Worm (Caenorhabditis elegans) whole organism, L1 larva: ENCODE results near the gene F31D5.7.
A peak's percentile ranks its signal among the peaks of the same experiment; 100 is the strongest.

ENCODE experiments used
- C04F5.9 ChIP-seq: sonication (generic microtip); optimal IDR thresholded peaks from 2 replicates; lab custom pipeline; 2016; ENCODE audit warnings: missing genetic modification characterization, missing compliant biosample characterization
- C34B4.2 ChIP-seq: sonication (generic microtip); optimal IDR thresholded peaks from 2 replicates; lab custom pipeline; 2017; ENCODE audit warnings: mild to moderate bottlenecking, missing genetic modification characterization, missing compliant biosample characterization
- aly-2 ChIP-seq: fragments of 150-350 bp; optimal IDR thresholded peaks from 2 replicates; lab custom pipeline; 2014; ENCODE audit warnings: missing biosample characterization, missing genetic modification characterization
- ceh-82 ChIP-seq, 3 experiments: fragments of 150-350 bp in 1 of 3; sonication (generic microtip) in 2 of 3; optimal IDR thresholded peaks; 2 replicates each; lab custom pipeline; 2014 to 2017; ENCODE audit warnings: missing biosample characterization in 3 of 3, missing genetic modification characterization in 3 of 3
- ceh-88 ChIP-seq: fragments of 200-800 bp; sonication (Bioruptor generic); IDR thresholded peaks from 2 replicates; pipeline ENCODE4 v1.3.6; 2022; ENCODE audit warnings: missing genetic modification characterization, missing compliant biosample characterization
- ceh-90 ChIP-seq: sonication (generic microtip); optimal IDR thresholded peaks from 2 replicates; lab custom pipeline; 2016; ENCODE audit warnings: missing genetic modification characterization, missing compliant biosample characterization
- dpl-1 ChIP-seq, 3 experiments: fragments of 150-350 bp in 2 of 3; sonication (generic microtip) in 1 of 3; optimal IDR thresholded peaks; 2 replicates each; lab custom pipeline; 2014 to 2017; ENCODE audit warnings: missing biosample characterization in 3 of 3, missing genetic modification characterization in 3 of 3, missing genetic modification reagents in 3 of 3
- dsc-1 ChIP-seq: sonication (generic microtip); optimal IDR thresholded peaks from 2 replicates; lab custom pipeline; 2016; ENCODE audit warnings: mild to moderate bottlenecking, missing genetic modification characterization, missing compliant biosample characterization
- efl-1 ChIP-seq, 4 experiments: fragments of 150-350 bp; optimal IDR thresholded peaks in 3 of 4; peaks in 1 of 4; 1 replicate in 1 of 4; 2 replicates in 3 of 4; lab custom pipeline; 2014; ENCODE audit warnings: missing biosample characterization in 2 of 4, missing genetic modification characterization in 2 of 4, missing genetic modification reagents in 2 of 4
- elt-2 ChIP-seq: sonication (generic microtip); optimal IDR thresholded peaks from 2 replicates; lab custom pipeline; 2016; ENCODE audit warnings: missing genetic modification characterization, mild to moderate bottlenecking, inconsistent platforms, missing compliant biosample characterization, missing genetic modification reagents
- fkh-10 ChIP-seq: sonication (generic microtip); optimal IDR thresholded peaks from 2 replicates; lab custom pipeline; 2017; ENCODE audit warnings: missing biosample characterization, missing genetic modification reagents, missing genetic modification characterization
- fos-1 ChIP-seq: fragments of 150-350 bp; optimal IDR thresholded peaks from 2 replicates; lab custom pipeline; 2014; ENCODE audit warnings: missing biosample characterization, missing genetic modification characterization
- grh-1 ChIP-seq: fragments of 200-800 bp; sonication (Bioruptor generic); IDR thresholded peaks from 2 replicates; pipeline ENCODE4 v1.3.6; 2022; ENCODE audit warnings: missing genetic modification reagents, missing genetic modification characterization, missing compliant biosample characterization
- hlh-17 ChIP-seq: fragments of 200-800 bp; sonication (Bioruptor generic); optimal IDR thresholded peaks from 2 replicates; lab custom pipeline; 2018; ENCODE audit warnings: missing genetic modification characterization, mild to moderate bottlenecking, missing compliant biosample characterization, moderate library complexity, borderline replicate concordance
- hpl-2 ChIP-seq: fragments of 150-350 bp; optimal IDR thresholded peaks from 2 replicates; lab custom pipeline; 2014; ENCODE audit warnings: missing biosample characterization, missing genetic modification reagents, missing genetic modification characterization
- irx-1 ChIP-seq: sonication (generic microtip); optimal IDR thresholded peaks from 2 replicates; lab custom pipeline; 2016; ENCODE audit warnings: missing genetic modification characterization, missing compliant biosample characterization
- isw-1 ChIP-seq: fragments of 200-800 bp; sonication (Bioruptor generic); IDR thresholded peaks from 2 replicates; pipeline ENCODE4 v1.3.6; 2022; ENCODE audit warnings: missing genetic modification characterization, missing compliant biosample characterization
- jun-1 ChIP-seq: fragments of 150-350 bp; optimal IDR thresholded peaks from 2 replicates; lab custom pipeline; 2014; ENCODE audit warnings: missing biosample characterization, missing genetic modification reagents, missing genetic modification characterization
- lin-13 ChIP-seq: fragments of 150-350 bp; optimal IDR thresholded peaks from 2 replicates; lab custom pipeline; 2014; ENCODE audit warnings: missing biosample characterization, missing genetic modification reagents, missing genetic modification characterization
- lin-14 ChIP-seq: fragments of 200-800 bp; sonication (Bioruptor generic); optimal IDR thresholded peaks from 2 replicates; lab custom pipeline; 2018; ENCODE audit warnings: mild to moderate bottlenecking, missing genetic modification characterization, moderate library complexity, missing compliant biosample characterization
- lin-35 ChIP-seq, 2 experiments: fragments of 150-350 bp; optimal IDR thresholded peaks; 2 replicates each; lab custom pipeline; 2014; ENCODE audit warnings: missing biosample characterization in 2 of 2, missing genetic modification characterization in 2 of 2, missing genetic modification reagents in 2 of 2
- lsy-2 ChIP-seq, 2 experiments: fragments of 150-350 bp; optimal IDR thresholded peaks; 2 replicates each; lab custom pipeline; 2014; ENCODE audit warnings: missing biosample characterization in 2 of 2, missing genetic modification characterization in 2 of 2
- mdl-1 ChIP-seq, 2 experiments: fragments of 150-350 bp; optimal IDR thresholded peaks; 2 replicates each; lab custom pipeline; 2014 to 2017; ENCODE audit warnings: missing biosample characterization in 2 of 2, missing genetic modification characterization in 2 of 2, inconsistent platforms in 1 of 2
- mef-2 ChIP-seq: fragments of 150-350 bp; optimal IDR thresholded peaks from 2 replicates; lab custom pipeline; 2014; ENCODE audit warnings: missing biosample characterization, missing genetic modification characterization
- nhr-12 ChIP-seq: sonication (generic microtip); optimal IDR thresholded peaks from 2 replicates; lab custom pipeline; 2017; ENCODE audit warnings: missing biosample characterization, missing genetic modification characterization
- nhr-19 ChIP-seq: fragments of 200-800 bp; sonication (Bioruptor generic); conservative IDR thresholded peaks from 2 replicates; pipeline ENCODE4 v1.3.6; 2022; ENCODE audit warnings: missing genetic modification characterization, missing compliant biosample characterization
- nhr-20 ChIP-seq: sonication (generic microtip); optimal IDR thresholded peaks from 2 replicates; lab custom pipeline; 2016; ENCODE audit warnings: mild to moderate bottlenecking, missing genetic modification characterization, missing compliant biosample characterization
- nhr-71 ChIP-seq: sonication (generic microtip); optimal IDR thresholded peaks from 2 replicates; lab custom pipeline; 2016; ENCODE audit warnings: mild to moderate bottlenecking, missing genetic modification characterization, moderate library complexity, missing compliant biosample characterization
- nhr-77 ChIP-seq: fragments of 150-350 bp; optimal IDR thresholded peaks from 2 replicates; lab custom pipeline; 2014; ENCODE audit warnings: missing biosample characterization, missing genetic modification characterization
- nhr-84 ChIP-seq: sonication (generic microtip); optimal IDR thresholded peaks from 2 replicates; lab custom pipeline; 2017; ENCODE audit warnings: missing biosample characterization, missing genetic modification characterization
- nhr-85 ChIP-seq: sonication (generic microtip); peaks from one replicate; lab custom pipeline; 2016; ENCODE audit warnings: missing genetic modification characterization, inconsistent platforms, missing compliant biosample characterization
- pax-3 ChIP-seq: fragments of 200-800 bp; sonication (Bioruptor generic); optimal IDR thresholded peaks from 2 replicates; lab custom pipeline; 2018; ENCODE audit warnings: mild to moderate bottlenecking, missing genetic modification characterization, moderate library complexity, missing compliant biosample characterization
- rnt-1 ChIP-seq: sonication (generic microtip); optimal IDR thresholded peaks from 2 replicates; lab custom pipeline; 2016; ENCODE audit warnings: mild to moderate bottlenecking, missing genetic modification characterization, moderate library complexity, missing compliant biosample characterization
- snu-23 ChIP-seq: sonication (generic microtip); optimal IDR thresholded peaks from 2 replicates; lab custom pipeline; 2016; ENCODE audit warnings: missing genetic modification characterization, missing compliant biosample characterization
- sox-4 ChIP-seq: sonication (generic microtip); optimal IDR thresholded peaks from 2 replicates; lab custom pipeline; 2016; ENCODE audit warnings: missing genetic modification characterization, missing compliant biosample characterization
- sptf-1 ChIP-seq: fragments of 150-350 bp; optimal IDR thresholded peaks from 2 replicates; lab custom pipeline; 2014; ENCODE audit warnings: missing biosample characterization, missing genetic modification characterization
- sup-37 ChIP-seq: fragments of 200-800 bp; sonication (Bioruptor generic); optimal IDR thresholded peaks from 2 replicates; lab custom pipeline; 2018; ENCODE audit warnings: mild to moderate bottlenecking, missing genetic modification characterization, missing compliant biosample characterization
- swsn-7 ChIP-seq: sonication (generic microtip); optimal IDR thresholded peaks from 2 replicates; lab custom pipeline; 2016; ENCODE audit warnings: missing genetic modification characterization, missing compliant biosample characterization
- unc-30 ChIP-seq: sonication (generic microtip); optimal IDR thresholded peaks from 2 replicates; lab custom pipeline; 2017; ENCODE audit warnings: missing biosample characterization, missing genetic modification characterization
- unc-62 ChIP-seq: fragments of 150-350 bp; optimal IDR thresholded peaks from 2 replicates; lab custom pipeline; 2014; ENCODE audit warnings: missing biosample characterization, missing genetic modification reagents, missing genetic modification characterization
- unc-86 ChIP-seq: sonication (generic microtip); optimal IDR thresholded peaks from 2 replicates; lab custom pipeline; 2016; ENCODE audit warnings: missing genetic modification characterization, missing compliant biosample characterization
- unc-98 ChIP-seq: fragments of 200-800 bp; sonication (Bioruptor generic); IDR thresholded peaks from 2 replicates; pipeline ENCODE4 v1.3.6; 2022; ENCODE audit warnings: missing genetic modification characterization, missing compliant biosample characterization
- vab-15 ChIP-seq: sonication (generic microtip); optimal IDR thresholded peaks from 2 replicates; lab custom pipeline; 2017; ENCODE audit warnings: missing genotype, mild to moderate bottlenecking, missing genetic modification characterization, missing compliant biosample characterization
- xbp-1 ChIP-seq: sonication (generic microtip); optimal IDR thresholded peaks from 2 replicates; lab custom pipeline; 2016; ENCODE audit warnings: missing genetic modification characterization, missing compliant biosample characterization
- ztf-11 ChIP-seq, 2 experiments: sonication (generic microtip); optimal IDR thresholded peaks; 2 replicates each; lab custom pipeline; 2016 to 2017; ENCODE audit warnings: missing genetic modification characterization in 2 of 2, missing biosample characterization in 1 of 2, missing compliant biosample characterization in 1 of 2

F31D5.7 gene

DNA sequence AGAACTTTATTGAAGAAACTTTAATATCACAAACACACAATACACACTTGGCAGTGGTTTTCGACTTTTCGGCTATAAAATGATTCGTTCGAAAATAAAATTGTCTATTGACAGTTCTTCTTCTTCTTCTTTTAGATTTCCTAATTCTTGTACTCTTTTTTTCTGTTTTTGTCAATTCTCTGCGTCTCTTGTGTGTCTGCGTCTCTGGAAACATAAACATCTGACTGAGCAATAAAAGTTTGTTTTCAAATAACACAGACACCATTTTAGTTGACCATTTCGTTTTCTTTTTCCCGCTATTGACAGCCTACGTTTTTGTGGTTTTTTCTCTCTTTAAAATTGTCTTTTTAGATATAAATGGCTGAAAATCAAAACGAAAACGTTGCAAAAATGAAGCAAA lies 31.3 kb upstream of the F31D5.7 start, which contains the start of gene R03H10.1:
TSS of gene R03H10.1 (plus strand) at position 352 of the 400 bp plus-strand sequence.
- TF ChIP-seq mdl-1 (tag; optimal IDR thresholded peaks at IDR 0.05; lab: Kevin White, UChicago) (no peak), sox-4 (tag; lab: Kevin White, UChicago) (no peak), irx-1 (no peak), lin-35 (GFP tag; optimal IDR thresholded peaks at IDR 0.05; lab: Kevin White, UChicago) (no peak), unc-98 (GFP tag; lab: Robert Waterston, UW) (no peak), lin-13 (GFP tag; lab: Kevin White, UChicago) (no peak), nhr-77 (tag; lab: Kevin White, UChicago) (no peak), vab-15 (tag; lab: Kevin White, UChicago) (no peak), efl-1 (optimal IDR thresholded peaks at IDR 0.05; lab: Kevin White, UChicago) (peak in 1 of 2 experiments; percentile 4), efl-1 (GFP tag; optimal IDR thresholded peaks at IDR 0.05 in 1 of 2; lab: Kevin White, UChicago) (no peak), aly-2 (tag; lab: Kevin White, UChicago) (no peak), elt-2 (no peak), mef-2 (tag; lab: Kevin White, UChicago) (no peak), ceh-82 (tag; optimal IDR thresholded peaks at IDR 0.05; lab: Kevin White, UChicago) (no peak), xbp-1 (tag; lab: Kevin White, UChicago) (no peak), snu-23 (GFP tag; lab: Kevin White, UChicago) (no peak), rnt-1 (tag; lab: Kevin White, UChicago) (no peak), ceh-88 (GFP tag; lab: Robert Waterston, UW) (no peak), isw-1 (no peak), jun-1 (no peak), nhr-85 (tag; lab: Kevin White, UChicago) (peak; percentile 25), lin-14 (peak; percentile 60), nhr-71 (no peak), nhr-84 (tag; lab: Kevin White, UChicago) (no peak), C34B4.2 (no peak), fos-1 (tag; lab: Kevin White, UChicago) (no peak), lsy-2 (tag; optimal IDR thresholded peaks at IDR 0.05; lab: Kevin White, UChicago) (peak in 1 of 2 experiments; percentile 29)

DNA sequence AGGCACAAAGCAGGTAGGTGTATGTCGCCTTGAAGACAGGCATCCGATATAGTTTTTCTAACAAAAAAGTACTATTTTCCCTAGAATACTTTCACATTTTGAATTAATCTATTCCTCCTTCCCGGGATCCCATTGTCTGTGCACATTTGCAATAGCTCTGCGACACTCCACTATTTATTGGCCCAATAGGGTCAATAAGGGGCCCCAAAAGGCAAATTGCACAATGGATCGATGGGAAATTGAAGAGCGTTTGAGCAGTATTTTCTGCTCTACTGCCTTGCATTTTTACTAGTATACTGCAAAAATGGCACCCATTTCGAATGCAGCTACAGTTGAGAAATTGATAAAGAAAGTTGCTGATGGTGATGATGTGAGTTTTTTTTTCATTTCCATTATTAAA lies 28.8 kb upstream of the F31D5.7 start, which contains the start of gene R03H10.11:
TSS of gene R03H10.11 (plus strand) at position 301 of the 400 bp plus-strand sequence.
- no peak for TF ChIP-seq nhr-12 (tag; lab: Kevin White, UChicago)
- no peak for TF ChIP-seq irx-1
- TF ChIP-seq vab-15 (tag; lab: Kevin White, UChicago): no peak
- no peak for TF ChIP-seq dpl-1 (GFP tag; optimal IDR thresholded peaks at IDR 0.05; lab: Kevin White, UChicago)
- TF ChIP-seq unc-30 (tag; lab: Kevin White, UChicago): no peak
- TF ChIP-seq hpl-2 (GFP tag; lab: Kevin White, UChicago): no peak
- TF ChIP-seq ztf-11 (tag; optimal IDR thresholded peaks at IDR 0.05; lab: Kevin White, UChicago): no peak
- TF ChIP-seq fkh-10 (GFP tag; lab: Kevin White, UChicago): no peak
- TF ChIP-seq unc-62 (GFP tag; lab: Kevin White, UChicago): no peak
- no peak for TF ChIP-seq sup-37 (GFP tag; lab: Kevin White, UChicago)
- no peak for TF ChIP-seq C04F5.9 (tag; lab: Kevin White, UChicago)

- no peak for TF ChIP-seq unc-86 (tag; lab: Kevin White, UChicago)
- peak; percentile 76 for TF ChIP-seq rnt-1 (tag; lab: Kevin White, UChicago)
- no peak for TF ChIP-seq ceh-90 (tag; lab: Kevin White, UChicago)
- peak; percentile 25 to 32 for TF ChIP-seq efl-1 (optimal IDR thresholded peaks at IDR 0.05; lab: Kevin White, UChicago)
- peak in 1 of 2 experiments; percentile 90 for TF ChIP-seq efl-1 (GFP tag; optimal IDR thresholded peaks at IDR 0.05 in 1 of 2; lab: Kevin White, UChicago)
- no peak for TF ChIP-seq grh-1
- TF ChIP-seq lin-14: peak; percentile 83
- no peak for TF ChIP-seq fos-1 (tag; lab: Kevin White, UChicago)
- TF ChIP-seq isw-1: no peak
- no peak for TF ChIP-seq irx-1
- TF ChIP-seq nhr-84 (tag; lab: Kevin White, UChicago): no peak
- TF ChIP-seq nhr-71: peak; percentile 73
- TF ChIP-seq elt-2: no peak
- TF ChIP-seq nhr-20 (tag; lab: Kevin White, UChicago): peak; percentile 42
- TF ChIP-seq unc-62 (GFP tag; lab: Kevin White, UChicago): no peak
- TF ChIP-seq hlh-17: no peak
- no peak for TF ChIP-seq nhr-77 (tag; lab: Kevin White, UChicago)
- no peak for TF ChIP-seq pax-3 (tag; lab: Kevin White, UChicago)
- TF ChIP-seq lsy-2 (tag; optimal IDR thresholded peaks at IDR 0.05; lab: Kevin White, UChicago): peak in 1 of 2 experiments; percentile 36
- TF ChIP-seq snu-23 (GFP tag; lab: Kevin White, UChicago): peak; percentile 32
- TF ChIP-seq nhr-19 (GFP tag; lab: Robert Waterston, UW): peak; percentile 54
- TF ChIP-seq dsc-1 (tag; lab: Kevin White, UChicago): peak; percentile 40
- peak; percentile 13 for TF ChIP-seq swsn-7 (tag; lab: Kevin White, UChicago)
- peak in 1 of 3 experiments; percentile 0 for TF ChIP-seq dpl-1 (GFP tag; optimal IDR thresholded peaks at IDR 0.05; lab: Kevin White, UChicago)
- no peak for TF ChIP-seq sox-4 (tag; lab: Kevin White, UChicago)
- TF ChIP-seq sptf-1 (tag; lab: Kevin White, UChicago): no peak
These were observed 27.2 kb upstream of the F31D5.7 start for ce11 chrII:4183979-4184378.
